Worm (Caenorhabditis elegans) whole organism, L4 larva: ENCODE data around the gene art-1.

Experiments used
- ama-1 ChIP-seq: fragments of 150-350 bp; optimal IDR thresholded peaks from 2 replicates; lab custom pipeline; 2014; ENCODE audit warnings: inconsistent platforms, mixed read lengths
- egl-27 ChIP-seq: sonication (generic microtip); optimal IDR thresholded peaks from 3 replicates; lab custom pipeline; 2017; ENCODE audit warnings: missing biosample characterization, missing genetic modification reagents, missing genetic modification characterization
- hlh-11 ChIP-seq: fragments of 200-800 bp; sonication (Bioruptor generic); optimal IDR thresholded peaks from 2 replicates; lab custom pipeline; 2018; ENCODE audit warnings: mild to moderate bottlenecking, missing genetic modification characterization, missing compliant biosample characterization
- nhr-25 ChIP-seq: sonication (generic microtip); optimal IDR thresholded peaks from 2 replicates; lab custom pipeline; 2017; ENCODE audit warnings: missing genetic modification characterization, mild to moderate bottlenecking, missing compliant biosample characterization, antibody characterized with exemption, moderate library complexity, borderline replicate concordance; ENCODE audit not compliant: insufficient read depth
- snpc-4 ChIP-seq: fragments of 150-350 bp; optimal IDR thresholded peaks from 2 replicates; lab custom pipeline; 2014; ENCODE audit warnings: missing biosample characterization, missing genetic modification characterization
- unc-62 ChIP-seq, 3 experiments: fragments of 150-350 bp in 1 of 3; sonication (generic microtip); optimal IDR thresholded peaks in 2 of 3; peaks in 1 of 3; 1 replicate in 1 of 3; 2 replicates in 2 of 3; lab custom pipeline; 2014 to 2017; ENCODE audit warnings: missing biosample characterization in 3 of 3, missing genetic modification characterization in 3 of 3, missing genetic modification reagents in 3 of 3, missing genotype in 1 of 3

ce11 chrII:6928416-6928815 lies 43.6 kb downstream of the art-1 start, which contains the start of gene flcn-1:
- TF ChIP-seq snpc-4 (tag; lab: Kevin White, UChicago) = no peak
- TF ChIP-seq nhr-25 (tag; lab: Kevin White, UChicago) = no peak
- TF ChIP-seq hlh-11 = peak; percentile 61
- TF ChIP-seq unc-62 (GFP tag; optimal IDR thresholded peaks at IDR 0.05 in 1 of 2; lab: Kevin White, UChicago) = peak in 1 of 2 experiments; percentile 50
- TF ChIP-seq unc-62 (tag; optimal IDR thresholded peaks at IDR 0.05; lab: Kevin White, UChicago) = no peak
- TF ChIP-seq ama-1 (lab: Kevin White, UChicago) = no peak
- TF ChIP-seq egl-27 = no peak
